Worm (Caenorhabditis elegans) whole organism, young adult: ENCODE measurements around the gene ZC395.11.

ENCODE experiments used
- B0035.1 ChIP-seq: sonication (generic microtip); optimal IDR thresholded peaks from 2 replicates; lab custom pipeline; 2016; ENCODE audit warnings: missing genetic modification characterization, mild to moderate bottlenecking, missing compliant biosample characterization, missing genotype, missing genetic modification reagents
- B0261.1 ChIP-seq: sonication (generic microtip); optimal IDR thresholded peaks from 2 replicates; lab custom pipeline; 2016; ENCODE audit warnings: mild to moderate bottlenecking, missing genetic modification characterization, moderate library complexity, missing compliant biosample characterization
- C06A6.2 ChIP-seq: fragments of 200-800 bp; sonication (Bioruptor generic); conservative IDR thresholded peaks from 2 replicates; pipeline ENCODE4 v1.3.6; 2022; ENCODE audit warnings: missing genetic modification characterization, missing compliant biosample characterization
- F23B12.7 ChIP-seq: sonication (generic microtip); optimal IDR thresholded peaks from 2 replicates; lab custom pipeline; 2017; ENCODE audit warnings: missing genetic modification characterization, mild to moderate bottlenecking, missing compliant biosample characterization, antibody characterized with exemption, moderate library complexity; ENCODE audit not compliant: insufficient read depth
- F33H1.4 ChIP-seq: fragments of 200-800 bp; sonication (Bioruptor generic); IDR thresholded peaks from 2 replicates; pipeline ENCODE4 v1.3.6; 2022; ENCODE audit warnings: missing genetic modification reagents, missing genetic modification characterization, missing compliant biosample characterization
- F52B5.7 ChIP-seq: sonication (generic microtip); optimal IDR thresholded peaks from 2 replicates; lab custom pipeline; 2016; ENCODE audit warnings: mild to moderate bottlenecking, missing genetic modification characterization, missing compliant biosample characterization
- K11D2.4 ChIP-seq: fragments of 200-800 bp; sonication (Bioruptor generic); IDR thresholded peaks from 2 replicates; pipeline ENCODE4 v1.3.6; 2022; ENCODE audit warnings: missing genetic modification reagents, missing genetic modification characterization, missing compliant biosample characterization
- T26A5.8 ChIP-seq: sonication (generic microtip); optimal IDR thresholded peaks from 2 replicates; lab custom pipeline; 2016; ENCODE audit warnings: missing genetic modification characterization, missing compliant biosample characterization
- Y53G8AR.9 ChIP-seq: fragments of 200-800 bp; sonication (Bioruptor generic); conservative IDR thresholded peaks from 2 replicates; pipeline ENCODE4 v1.3.6; 2022; ENCODE audit warnings: missing genetic modification reagents, missing genetic modification characterization, missing compliant biosample characterization
- Y67H2A.10 ChIP-seq: fragments of 200-800 bp; sonication (Bioruptor generic); conservative IDR thresholded peaks from 2 replicates; pipeline ENCODE4 v1.3.6; 2022; ENCODE audit warnings: missing genetic modification reagents, missing genetic modification characterization, missing compliant biosample characterization
- athp-1 ChIP-seq: sonication (generic microtip); optimal IDR thresholded peaks from 2 replicates; lab custom pipeline; 2017; ENCODE audit warnings: mild to moderate bottlenecking, missing genetic modification characterization, missing compliant biosample characterization
- bed-1 ChIP-seq: fragments of 200-800 bp; sonication (Bioruptor generic); IDR thresholded peaks from 2 replicates; pipeline ENCODE4 v1.3.6; 2022; ENCODE audit warnings: missing genetic modification reagents, missing genetic modification characterization, missing compliant biosample characterization
- ceh-58 ChIP-seq: fragments of 200-800 bp; sonication (Bioruptor generic); IDR thresholded peaks from 2 replicates; pipeline ENCODE4 v1.3.6; 2022; ENCODE audit warnings: missing genetic modification characterization, missing compliant biosample characterization
- ceh-79 ChIP-seq: sonication (generic microtip); optimal IDR thresholded peaks from 2 replicates; lab custom pipeline; 2017; ENCODE audit warnings: mild to moderate bottlenecking, missing genetic modification characterization, missing compliant biosample characterization
- ceh-91 ChIP-seq: fragments of 200-800 bp; sonication (Bioruptor generic); IDR thresholded peaks from 2 replicates; pipeline ENCODE4 v1.3.6; 2022; ENCODE audit warnings: missing genetic modification reagents, missing genetic modification characterization, missing compliant biosample characterization
- chd-7 ChIP-seq: sonication (generic microtip); optimal IDR thresholded peaks from 2 replicates; lab custom pipeline; 2016; ENCODE audit warnings: mild to moderate bottlenecking, missing genetic modification characterization, moderate library complexity, missing compliant biosample characterization
- dox-1 ChIP-seq: fragments of 200-800 bp; sonication (Bioruptor generic); IDR thresholded peaks from 2 replicates; pipeline ENCODE4 v1.3.6; 2022; ENCODE audit warnings: missing genetic modification reagents, missing genetic modification characterization, missing compliant biosample characterization
- dpl-1 ChIP-seq: fragments of 150-350 bp; optimal IDR thresholded peaks from 2 replicates; lab custom pipeline; 2014; ENCODE audit warnings: missing biosample characterization, missing genetic modification reagents, missing genetic modification characterization
- ets-4 ChIP-seq: fragments of 200-800 bp; sonication (Bioruptor generic); optimal IDR thresholded peaks from 2 replicates; lab custom pipeline; 2018; ENCODE audit warnings: mild to moderate bottlenecking, missing genetic modification characterization, missing compliant biosample characterization
- him-1 ChIP-seq: sonication (generic microtip); optimal IDR thresholded peaks from 2 replicates; lab custom pipeline; 2016; ENCODE audit warnings: missing genotype, missing genetic modification reagents, missing genetic modification characterization, missing compliant biosample characterization
- lag-1 ChIP-seq: fragments of 200-800 bp; sonication (Bioruptor generic); IDR thresholded peaks from 2 replicates; pipeline ENCODE4 v1.3.6; 2022; ENCODE audit warnings: missing genetic modification reagents, missing genetic modification characterization, missing compliant biosample characterization
- let-526 ChIP-seq: fragments of 200-800 bp; sonication (Bioruptor generic); IDR thresholded peaks from 2 replicates; pipeline ENCODE4 v1.3.6; 2022; ENCODE audit warnings: missing genetic modification reagents, missing genetic modification characterization, missing compliant biosample characterization
- let-607 ChIP-seq, 2 experiments: fragments of 200-800 bp in 1 of 2; sonication (Bioruptor generic) in 1 of 2; sonication (generic microtip) in 1 of 2; optimal IDR thresholded peaks; 2 replicates each; lab custom pipeline; 2016 to 2018; ENCODE audit warnings: mild to moderate bottlenecking in 2 of 2, missing compliant biosample characterization in 2 of 2, missing genetic modification characterization in 2 of 2, moderate library complexity in 2 of 2, missing genotype in 1 of 2
- lin-26 ChIP-seq: fragments of 200-800 bp; sonication (Bioruptor generic); IDR thresholded peaks from 2 replicates; pipeline ENCODE4 v1.3.6; 2022; ENCODE audit warnings: missing genetic modification reagents, missing genetic modification characterization, missing compliant biosample characterization
- lin-35 ChIP-seq, 3 experiments: fragments of 150-350 bp in 2 of 3; sonication (generic microtip) in 1 of 3; optimal IDR thresholded peaks; 2 replicates each; lab custom pipeline; 2014 to 2018; ENCODE audit warnings: missing biosample characterization in 3 of 3, missing genetic modification characterization in 3 of 3, missing genetic modification reagents in 3 of 3
- lin-54 ChIP-seq: fragments of 200-800 bp; sonication (Bioruptor generic); optimal IDR thresholded peaks from 2 replicates; lab custom pipeline; 2018; ENCODE audit warnings: mild to moderate bottlenecking, missing genetic modification characterization, missing compliant biosample characterization
- lsl-1 ChIP-seq: fragments of 200-800 bp; sonication (Bioruptor generic); optimal IDR thresholded peaks from 2 replicates; lab custom pipeline; 2018; ENCODE audit warnings: mild to moderate bottlenecking, missing genetic modification characterization, moderate library complexity, missing compliant biosample characterization
- madf-10 ChIP-seq: sonication (generic microtip); optimal IDR thresholded peaks from 2 replicates; lab custom pipeline; 2016; ENCODE audit warnings: mild to moderate bottlenecking, missing genetic modification characterization, missing compliant biosample characterization
- mcd-1 ChIP-seq: fragments of 200-800 bp; sonication (Bioruptor generic); IDR thresholded peaks from 2 replicates; pipeline ENCODE4 v1.3.6; 2022; ENCODE audit warnings: missing genetic modification reagents, missing genetic modification characterization, missing compliant biosample characterization
- nhr-120 ChIP-seq: fragments of 200-800 bp; sonication (Bioruptor generic); IDR thresholded peaks from 2 replicates; pipeline ENCODE4 v1.3.6; 2022; ENCODE audit warnings: missing genetic modification characterization, missing compliant biosample characterization
- nhr-80 ChIP-seq: sonication (generic microtip); optimal IDR thresholded peaks from 2 replicates; lab custom pipeline; 2016; ENCODE audit warnings: missing genetic modification characterization, missing compliant biosample characterization
- nhr-90 ChIP-seq: sonication (generic microtip); optimal IDR thresholded peaks from 2 replicates; lab custom pipeline; 2016; ENCODE audit warnings: missing genotype, mild to moderate bottlenecking, missing genetic modification characterization, missing compliant biosample characterization
- pbrm-1 ChIP-seq: fragments of 200-800 bp; sonication (Bioruptor generic); IDR thresholded peaks from 2 replicates; pipeline ENCODE4 v1.3.6; 2022; ENCODE audit warnings: missing genetic modification reagents, missing genetic modification characterization, missing compliant biosample characterization
- pha-4 ChIP-seq: fragments of 150-350 bp; sonication (generic microtip); optimal IDR thresholded peaks from 2 replicates; lab custom pipeline; 2014; ENCODE audit warnings: missing biosample characterization, missing genetic modification reagents, missing genetic modification characterization
- rpc-1 ChIP-seq, 2 experiments: fragments of 150-350 bp in 1 of 2; sonication (generic microtip) in 1 of 2; optimal IDR thresholded peaks; 2 replicates each; lab custom pipeline; 2014 to 2018; ENCODE audit warnings: missing biosample characterization in 1 of 2, missing genetic modification characterization in 1 of 2, missing genetic modification reagents in 1 of 2, missing genotype in 1 of 2
- sdz-38 ChIP-seq: sonication (generic microtip); optimal IDR thresholded peaks from 2 replicates; lab custom pipeline; 2016; ENCODE audit warnings: missing genotype, missing genetic modification characterization, missing compliant biosample characterization
- snpc-1.1 ChIP-seq: sonication (generic microtip); optimal IDR thresholded peaks from 2 replicates; lab custom pipeline; 2017; ENCODE audit warnings: missing genetic modification characterization, mild to moderate bottlenecking, missing compliant biosample characterization, antibody characterized with exemption, moderate library complexity, missing genotype, missing genetic modification reagents; ENCODE audit not compliant: insufficient read depth
- snpc-1.3 ChIP-seq: sonication (generic microtip); optimal IDR thresholded peaks from 2 replicates; lab custom pipeline; 2017; ENCODE audit warnings: missing genetic modification characterization, mild to moderate bottlenecking, missing compliant biosample characterization, antibody characterized with exemption, moderate library complexity, missing genotype, missing genetic modification reagents; ENCODE audit not compliant: insufficient read depth
- snpc-3.4 ChIP-seq: sonication (generic microtip); optimal IDR thresholded peaks from 2 replicates; lab custom pipeline; 2017; ENCODE audit warnings: missing genetic modification characterization, mild to moderate bottlenecking, missing compliant biosample characterization, antibody characterized with exemption, moderate library complexity, missing genotype, missing genetic modification reagents
- snpc-4 ChIP-seq, 5 experiments: fragments of 150-350 bp in 1 of 5; sonication (generic microtip) in 4 of 5; optimal IDR thresholded peaks; 2 replicates each; lab custom pipeline; 2014 to 2018; ENCODE audit warnings: missing genetic modification characterization in 5 of 5, missing biosample characterization in 3 of 5, antibody characterized with exemption in 2 of 5, mild to moderate bottlenecking in 2 of 5, missing compliant biosample characterization in 2 of 5, missing genotype in 2 of 5, moderate library complexity in 2 of 5, missing genetic modification reagents in 1 of 5
- sptf-2 ChIP-seq: fragments of 200-800 bp; sonication (Bioruptor generic); optimal IDR thresholded peaks from 2 replicates; lab custom pipeline; 2018; ENCODE audit warnings: mild to moderate bottlenecking, missing genetic modification characterization, missing compliant biosample characterization
- xnd-1 ChIP-seq: sonication (generic microtip); optimal IDR thresholded peaks from 2 replicates; lab custom pipeline; 2016; ENCODE audit warnings: missing genotype, missing genetic modification reagents, missing genetic modification characterization, missing compliant biosample characterization
- ztf-28 ChIP-seq: fragments of 200-800 bp; sonication (Bioruptor generic); IDR thresholded peaks from 2 replicates; pipeline ENCODE4 v1.3.6; 2022; ENCODE audit warnings: missing genetic modification reagents, missing genetic modification characterization, missing compliant biosample characterization
- ztf-6 ChIP-seq: fragments of 200-800 bp; sonication (Bioruptor generic); IDR thresholded peaks from 2 replicates; pipeline ENCODE4 v1.3.6; 2022; ENCODE audit warnings: missing genetic modification reagents, missing genetic modification characterization, missing compliant biosample characterization

ZC395.11 gene

DNA sequence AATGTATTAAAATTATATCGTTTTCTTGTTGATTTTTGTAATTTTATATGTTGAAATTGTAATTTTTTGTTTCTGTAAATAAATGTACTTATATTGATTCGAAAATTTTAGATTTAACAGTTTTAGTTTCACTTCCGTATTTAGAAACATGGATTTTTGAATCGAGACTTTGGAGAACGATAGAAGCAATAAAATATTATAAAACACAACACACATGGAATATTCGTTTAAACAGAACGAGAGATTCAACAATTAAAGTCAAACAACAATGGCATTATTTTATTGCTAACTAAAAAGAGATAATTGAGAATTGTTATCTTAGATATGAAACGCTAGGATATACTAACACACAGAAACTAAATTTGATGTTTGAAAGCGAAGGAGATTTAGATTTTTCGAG, 17.6 kb downstream of the ZC395.11 start:
- no peak for TF ChIP-seq sptf-2
- no peak for TF ChIP-seq ceh-79 (tag; lab: Kevin White, UChicago)
- peak in 1 of 3 experiments; percentile 13 for TF ChIP-seq lin-35 (GFP tag; optimal IDR thresholded peaks at IDR 0.05; lab: Kevin White, UChicago)
- no peak for TF ChIP-seq snpc-1.1
- no peak for TF ChIP-seq ets-4 (GFP tag; lab: Kevin White, UChicago)
- TF ChIP-seq ceh-91 (GFP tag; lab: Robert Waterston, UW), result no peak
- 0 out of 2 replicates have a peak, but pooled peaks have one; percentile 0 for TF ChIP-seq ztf-28
- TF ChIP-seq lin-26 (GFP tag; lab: Robert Waterston, UW), result no peak
- peak in 1 of 2 experiments; percentile 19 for TF ChIP-seq let-607 (tag; optimal IDR thresholded peaks at IDR 0.05; lab: Kevin White, UChicago)

ce11 chrIII:5267217-5267906, 18.7 kb downstream of the ZC395.11 start, which contains the start of gene ZC395.5:
Gene ZC395.5, plus strand, starts transcription at chrIII:5267848.
- TF ChIP-seq C06A6.2 (GFP tag; lab: Robert Waterston, UW), result no peak
- no peak for TF ChIP-seq lsl-1 (GFP tag; lab: Kevin White, UChicago)
- no peak for TF ChIP-seq chd-7 (tag; lab: Kevin White, UChicago)
- TF ChIP-seq B0261.1 (tag; lab: Kevin White, UChicago), result no peak
- no peak for TF ChIP-seq sptf-2
- TF ChIP-seq ceh-58 (GFP tag; lab: Robert Waterston, UW), result no peak
- no peak for TF ChIP-seq madf-10 (tag; lab: Kevin White, UChicago)
- no peak for TF ChIP-seq snpc-1.3 (tag; lab: Kevin White, UChicago)
- no peak for TF ChIP-seq F23B12.7 (tag; lab: Kevin White, UChicago)
- no peak for TF ChIP-seq B0035.1 (tag; lab: Kevin White, UChicago)
- no peak for TF ChIP-seq pha-4 (tag; lab: Kevin White, UChicago)
- no peak for TF ChIP-seq nhr-90 (tag; lab: Kevin White, UChicago)
- peak in 1 of 3 experiments; percentile 31 for TF ChIP-seq lin-35 (GFP tag; optimal IDR thresholded peaks at IDR 0.05; lab: Kevin White, UChicago)
- no peak for TF ChIP-seq snpc-3.4 (tag; lab: Kevin White, UChicago)
- no peak for TF ChIP-seq bed-1 (GFP tag; lab: Robert Waterston, UW)
- TF ChIP-seq him-1, result peak; percentile 4
- TF ChIP-seq K11D2.4 (GFP tag; lab: Robert Waterston, UW), result no peak
- TF ChIP-seq let-526 (GFP tag; lab: Robert Waterston, UW), result no peak
- TF ChIP-seq F33H1.4 (GFP tag; lab: Robert Waterston, UW), result no peak
- no peak for TF ChIP-seq dox-1 (GFP tag; lab: Robert Waterston, UW)
- TF ChIP-seq F52B5.7 (tag; lab: Kevin White, UChicago), result no peak
- TF ChIP-seq nhr-80 (tag; lab: Kevin White, UChicago), result peak; percentile 17
- no peak for TF ChIP-seq rpc-1 (optimal IDR thresholded peaks at IDR 0.05; lab: Kevin White, UChicago)
- peak; percentile 45 for TF ChIP-seq rpc-1 (tag; optimal IDR thresholded peaks at IDR 0.05; lab: Kevin White, UChicago)
- TF ChIP-seq snpc-4 (GFP tag; optimal IDR thresholded peaks at IDR 0.05; lab: Kevin White, UChicago), result no peak
- no peak for TF ChIP-seq snpc-4 (tag; optimal IDR thresholded peaks at IDR 0.05; lab: Kevin White, UChicago)
- TF ChIP-seq sdz-38, result no peak
- no peak for TF ChIP-seq Y67H2A.10 (GFP tag; lab: Robert Waterston, UW)
- TF ChIP-seq dpl-1, result no peak
- no peak for TF ChIP-seq nhr-120 (GFP tag; lab: Robert Waterston, UW)
- TF ChIP-seq Y53G8AR.9 (GFP tag; lab: Robert Waterston, UW), result no peak
- TF ChIP-seq ztf-6 (GFP tag; lab: Robert Waterston, UW), result no peak
- no peak for TF ChIP-seq ceh-91 (GFP tag; lab: Robert Waterston, UW)
- no peak for TF ChIP-seq mcd-1 (GFP tag; lab: Robert Waterston, UW)
- TF ChIP-seq T26A5.8, result no peak
- no peak for TF ChIP-seq lag-1
- TF ChIP-seq pbrm-1 (GFP tag; lab: Robert Waterston, UW), result no peak
- TF ChIP-seq xnd-1 (tag; lab: Kevin White, UChicago), result no peak
- TF ChIP-seq lin-54 (GFP tag; lab: Kevin White, UChicago), result no peak
- TF ChIP-seq ztf-28, result no peak
- TF ChIP-seq athp-1, result no peak
